Fruit fly (Drosophila melanogaster): ENCODE results near the gene CG33268.

CG33268 gene

dm6 chr3L:11547302-11547994, 43.6 kb downstream of the CG33268 start:
- TF ChIP-seq bab1 (GFP tag; optimal IDR thresholded peaks at IDR 0.05) (no peak), CG14711 (tag; optimal IDR thresholded peaks at IDR 0.05) (no peak), tj (GFP tag; optimal IDR thresholded peaks at IDR 0.05) (peak; percentile 97), cic (GFP tag; optimal IDR thresholded peaks at IDR 0.05) (no peak)

DNA sequence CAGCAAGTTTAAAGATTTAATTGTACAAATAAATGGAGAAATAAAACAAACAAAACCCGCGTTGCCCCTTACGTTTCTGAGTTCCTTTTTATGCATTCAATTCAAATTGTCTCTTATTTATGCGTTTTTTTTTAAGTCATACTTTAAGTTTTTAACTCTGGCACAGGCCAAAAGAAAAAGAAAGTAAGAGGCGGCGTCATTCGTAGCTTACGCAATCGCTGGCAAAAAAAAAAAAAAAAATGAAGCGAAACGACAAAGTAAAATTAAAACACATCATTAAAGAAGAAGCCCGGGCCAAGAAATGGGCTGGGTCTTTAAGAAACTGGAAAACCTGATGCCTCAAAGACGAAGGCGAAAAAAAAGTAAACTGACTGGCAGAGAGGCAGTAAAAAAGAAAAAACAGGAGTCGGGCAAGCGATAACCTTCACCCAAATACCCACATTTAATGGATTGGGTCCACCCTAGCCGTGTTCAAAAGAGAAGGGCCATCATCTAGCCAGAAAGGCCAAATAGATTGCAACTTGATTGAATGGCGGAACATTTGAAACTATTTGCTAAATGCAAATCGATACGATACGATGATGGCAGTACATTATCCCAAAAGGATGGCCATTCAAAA, 47.2 kb downstream of the CG33268 start:
- TF ChIP-seq cic (GFP tag; optimal IDR thresholded peaks at IDR 0.05), result no peak
- peak; percentile 72 for TF ChIP-seq kay (GFP tag; ENCODE audit: borderline replicate concordance)

dm6 chr3L:11542948-11543347, 48.1 kb downstream of the CG33268 start:
- TF ChIP-seq Clk (GFP tag; optimal IDR thresholded peaks at IDR 0.05), result no peak
- no peak for TF ChIP-seq cic (GFP tag; optimal IDR thresholded peaks at IDR 0.05)
- no peak for TF ChIP-seq pad (GFP tag; optimal IDR thresholded peaks at IDR 0.05)
- no peak for TF ChIP-seq CG14711 (tag; optimal IDR thresholded peaks at IDR 0.05)
- TF ChIP-seq CG7045 (GFP tag; optimal IDR thresholded peaks at IDR 0.05), result no peak
- TF ChIP-seq Crg-1 (GFP tag; optimal IDR thresholded peaks at IDR 0.05), result no peak
- TF ChIP-seq CG7101 (tag; optimal IDR thresholded peaks at IDR 0.05), result no peak
- TF ChIP-seq bab1 (GFP tag; optimal IDR thresholded peaks at IDR 0.05), result no peak
- no peak for TF ChIP-seq CG11617 (GFP tag; optimal IDR thresholded peaks at IDR 0.05)
- no peak for TF ChIP-seq CG33017 (tag; optimal IDR thresholded peaks at IDR 0.05)
- no peak for TF ChIP-seq kay (GFP tag; ENCODE audit: borderline replicate concordance)
- no peak for TF ChIP-seq CG1620 (GFP tag; optimal IDR thresholded peaks at IDR 0.05)
- TF ChIP-seq toe (GFP tag; optimal IDR thresholded peaks at IDR 0.05), result no peak
- TF ChIP-seq ovo (GFP tag; optimal IDR thresholded peaks at IDR 0.05), result no peak
- no peak for TF ChIP-seq Hr96 (GFP tag; optimal IDR thresholded peaks at IDR 0.05)
- no peak for TF ChIP-seq Mnt (GFP tag; optimal IDR thresholded peaks at IDR 0.05)

DNA sequence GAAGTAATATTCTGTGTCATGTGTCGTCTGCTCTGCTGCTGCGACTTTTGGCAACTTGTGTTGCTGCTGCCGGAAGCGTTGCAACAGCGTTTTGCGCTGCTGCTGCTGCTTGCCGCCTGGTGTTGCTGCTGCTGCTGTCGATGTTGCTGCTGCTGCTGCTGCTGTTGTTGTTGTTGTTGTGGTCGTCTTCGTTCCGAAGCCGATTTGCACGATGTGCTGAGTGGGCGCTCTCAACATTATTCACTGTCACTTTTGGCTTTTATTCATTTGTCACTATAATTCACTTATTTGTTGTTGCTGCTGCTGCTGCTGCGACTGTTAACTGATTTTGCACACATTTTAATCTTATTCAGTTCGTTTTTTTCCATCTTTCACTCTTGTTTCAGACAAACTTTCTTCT, 48.6 kb downstream of the CG33268 start:
- peak; percentile 1 for TF ChIP-seq tj (GFP tag; optimal IDR thresholded peaks at IDR 0.05)
- no peak for TF ChIP-seq bab1 (GFP tag; optimal IDR thresholded peaks at IDR 0.05)

Data from whole organism, adult.